Worm (Caenorhabditis elegans) whole organism, L4 larva: ENCODE measurements around the gene crb-1.

Experiments
- F37D6.2 ChIP-seq: sonication (generic microtip); optimal IDR thresholded peaks from 2 replicates; lab custom pipeline; 2016; ENCODE audit warnings: mild to moderate bottlenecking, missing genetic modification characterization, missing compliant biosample characterization
- T26A8.4 ChIP-seq: fragments of 200-800 bp; sonication (Bioruptor generic); IDR thresholded peaks from 2 replicates; pipeline ENCODE4 v1.3.6; 2022; ENCODE audit warnings: missing genetic modification characterization, missing compliant biosample characterization
- Y105C5A.15 ChIP-seq: fragments of 200-800 bp; sonication (Bioruptor generic); IDR thresholded peaks from 2 replicates; pipeline ENCODE4 v1.3.6; 2022; ENCODE audit warnings: missing genetic modification characterization, missing compliant biosample characterization
- Y48G9A.11 ChIP-seq: fragments of 200-800 bp; sonication (Bioruptor generic); IDR thresholded peaks from 2 replicates; pipeline ENCODE4 v1.3.6; 2022; ENCODE audit warnings: missing genetic modification reagents, missing genetic modification characterization, missing compliant biosample characterization
- aha-1 ChIP-seq: fragments of 150-350 bp; peaks from one replicate; lab custom pipeline; 2014; ENCODE audit warnings: missing biosample characterization, missing genetic modification characterization
- arid-1 ChIP-seq: fragments of 200-800 bp; sonication (Bioruptor generic); conservative IDR thresholded peaks from 2 replicates; pipeline ENCODE4 v1.3.6; 2022; ENCODE audit warnings: missing genetic modification reagents, missing genetic modification characterization, missing compliant biosample characterization
- ceh-32 ChIP-seq: sonication (generic microtip); optimal IDR thresholded peaks from 2 replicates; lab custom pipeline; 2016; ENCODE audit warnings: mild to moderate bottlenecking, missing genetic modification characterization, missing compliant biosample characterization; ENCODE audit not compliant: poor library complexity
- ceh-82 ChIP-seq: sonication (generic microtip); optimal IDR thresholded peaks from 2 replicates; lab custom pipeline; 2017; ENCODE audit warnings: missing biosample characterization, missing genetic modification characterization
- ctbp-1 ChIP-seq: fragments of 200-800 bp; sonication (Bioruptor generic); IDR thresholded peaks from 2 replicates; pipeline ENCODE4 v1.3.6; 2022; ENCODE audit warnings: missing genetic modification reagents, missing genetic modification characterization, missing compliant biosample characterization
- daf-16 ChIP-seq, 3 experiments: sonication (generic microtip); optimal IDR thresholded peaks; 2 replicates each; lab custom pipeline; 2016 to 2017; ENCODE audit warnings: missing genetic modification characterization in 3 of 3, missing genetic modification reagents in 3 of 3, mild to moderate bottlenecking in 2 of 3, missing compliant biosample characterization in 2 of 3, missing biosample characterization in 1 of 3, moderate library complexity in 1 of 3
- daf-8 ChIP-seq: fragments of 200-800 bp; sonication (Bioruptor generic); IDR thresholded peaks from 2 replicates; pipeline ENCODE4 v1.3.6; 2022; ENCODE audit warnings: missing genetic modification characterization, missing compliant biosample characterization
- dmd-8 ChIP-seq: fragments of 200-800 bp; sonication (Bioruptor generic); IDR thresholded peaks from 2 replicates; pipeline ENCODE4 v1.3.6; 2022; ENCODE audit warnings: missing genetic modification characterization, missing compliant biosample characterization
- dmd-9 ChIP-seq: fragments of 200-800 bp; sonication (Bioruptor generic); IDR thresholded peaks from 2 replicates; pipeline ENCODE4 v1.3.6; 2022; ENCODE audit warnings: missing genetic modification reagents, missing genetic modification characterization, missing compliant biosample characterization
- duxl-1 ChIP-seq: sonication (generic microtip); optimal IDR thresholded peaks from 2 replicates; lab custom pipeline; 2016; ENCODE audit warnings: mild to moderate bottlenecking, missing genetic modification characterization, moderate library complexity, missing compliant biosample characterization; ENCODE audit not compliant: poor library complexity
- dve-1 ChIP-seq: sonication (generic microtip); optimal IDR thresholded peaks from 2 replicates; lab custom pipeline; 2017; ENCODE audit warnings: antibody characterized with exemption, mild to moderate bottlenecking, missing genetic modification characterization, missing compliant biosample characterization; ENCODE audit not compliant: insufficient read depth
- fos-1 ChIP-seq: fragments of 150-350 bp; optimal IDR thresholded peaks from 2 replicates; lab custom pipeline; 2014; ENCODE audit warnings: missing biosample characterization, missing genetic modification characterization
- gei-8 ChIP-seq: fragments of 200-800 bp; sonication (Bioruptor generic); optimal IDR thresholded peaks from 2 replicates; lab custom pipeline; 2018; ENCODE audit warnings: mild to moderate bottlenecking, missing genetic modification characterization, missing compliant biosample characterization
- hlh-11 ChIP-seq: fragments of 200-800 bp; sonication (Bioruptor generic); optimal IDR thresholded peaks from 2 replicates; lab custom pipeline; 2018; ENCODE audit warnings: mild to moderate bottlenecking, missing genetic modification characterization, missing compliant biosample characterization
- hlh-30 ChIP-seq: sonication (generic microtip); optimal IDR thresholded peaks from 2 replicates; lab custom pipeline; 2017; ENCODE audit warnings: antibody characterized with exemption, mild to moderate bottlenecking, missing genetic modification characterization, missing compliant biosample characterization; ENCODE audit not compliant: insufficient read depth
- lim-7 ChIP-seq: fragments of 200-800 bp; sonication (Bioruptor generic); IDR thresholded peaks from 2 replicates; pipeline ENCODE4 v1.3.6; 2022; ENCODE audit warnings: missing genetic modification characterization, missing compliant biosample characterization
- lin-29 ChIP-seq: fragments of 200-800 bp; sonication (Bioruptor generic); IDR thresholded peaks from 2 replicates; pipeline ENCODE4 v1.3.6; 2022; ENCODE audit warnings: missing genetic modification reagents, missing genetic modification characterization, missing compliant biosample characterization
- lin-39 ChIP-seq: fragments of 150-350 bp; optimal IDR thresholded peaks from 2 replicates; lab custom pipeline; 2014; ENCODE audit warnings: missing biosample characterization, missing genetic modification reagents, missing genetic modification characterization
- lir-3 ChIP-seq: sonication (generic microtip); optimal IDR thresholded peaks from 2 replicates; lab custom pipeline; 2016; ENCODE audit warnings: mild to moderate bottlenecking, missing genetic modification characterization, missing compliant biosample characterization
- madf-5 ChIP-seq, 2 experiments: fragments of 200-800 bp; sonication (Bioruptor generic); IDR thresholded peaks; 2 replicates each; pipeline ENCODE4 v1.3.6; 2022; ENCODE audit warnings: missing compliant biosample characterization in 2 of 2, missing genetic modification characterization in 2 of 2
- nhr-10 ChIP-seq: fragments of 150-350 bp; optimal IDR thresholded peaks from 2 replicates; lab custom pipeline; 2014; ENCODE audit warnings: missing biosample characterization, missing genetic modification characterization
- nhr-102 ChIP-seq: sonication (generic microtip); optimal IDR thresholded peaks from 2 replicates; lab custom pipeline; 2016; ENCODE audit warnings: mild to moderate bottlenecking, missing genetic modification characterization, moderate library complexity, missing compliant biosample characterization
- nhr-28 ChIP-seq: fragments of 150-350 bp; optimal IDR thresholded peaks from 2 replicates; lab custom pipeline; 2014; ENCODE audit warnings: missing biosample characterization, missing genetic modification characterization
- nhr-48 ChIP-seq: sonication (generic microtip); optimal IDR thresholded peaks from 2 replicates; lab custom pipeline; 2016; ENCODE audit warnings: mild to moderate bottlenecking, missing genetic modification characterization, missing compliant biosample characterization
- nhr-6 ChIP-seq: fragments of 150-350 bp; optimal IDR thresholded peaks from 2 replicates; lab custom pipeline; 2014; ENCODE audit warnings: missing biosample characterization, missing genetic modification characterization
- pha-4 ChIP-seq, 2 experiments: fragments of 150-350 bp in 1 of 2; fragments of 200-800 bp in 1 of 2; sonication (Bioruptor generic) in 1 of 2; IDR thresholded peaks in 1 of 2; optimal IDR thresholded peaks in 1 of 2; 2 replicates each; pipeline versions ENCODE4 v1.3.6 to Lab custom; 2014 to 2022; ENCODE audit warnings: missing genetic modification characterization in 2 of 2, missing genetic modification reagents in 2 of 2, missing biosample characterization in 1 of 2, missing compliant biosample characterization in 1 of 2
- pqm-1 ChIP-seq: sonication (generic microtip); optimal IDR thresholded peaks from 2 replicates; lab custom pipeline; 2017; ENCODE audit warnings: missing biosample characterization, missing genetic modification characterization
- set-16 ChIP-seq: fragments of 200-800 bp; sonication (Bioruptor generic); IDR thresholded peaks from 2 replicates; pipeline ENCODE4 v1.3.6; 2022; ENCODE audit warnings: missing genetic modification reagents, missing genetic modification characterization, missing compliant biosample characterization
- tra-1 ChIP-seq: fragments of 200-800 bp; sonication (Bioruptor generic); IDR thresholded peaks from 2 replicates; pipeline ENCODE4 v1.3.6; 2022; ENCODE audit warnings: missing genetic modification reagents, missing genetic modification characterization, missing compliant biosample characterization
- unc-39 ChIP-seq: sonication (generic microtip); optimal IDR thresholded peaks from 2 replicates; lab custom pipeline; 2017; ENCODE audit warnings: missing biosample characterization, missing genetic modification characterization
- unc-62 ChIP-seq, 3 experiments: fragments of 150-350 bp in 1 of 3; sonication (generic microtip); optimal IDR thresholded peaks in 2 of 3; peaks in 1 of 3; 1 replicate in 1 of 3; 2 replicates in 2 of 3; lab custom pipeline; 2014 to 2017; ENCODE audit warnings: missing biosample characterization in 3 of 3, missing genetic modification characterization in 3 of 3, missing genetic modification reagents in 3 of 3, missing genotype in 1 of 3
- zfp-3 ChIP-seq: fragments of 200-800 bp; sonication (Bioruptor generic); conservative IDR thresholded peaks from 2 replicates; pipeline ENCODE4 v1.3.6; 2022; ENCODE audit warnings: missing genetic modification reagents, missing genetic modification characterization, missing compliant biosample characterization
- ztf-7 ChIP-seq: fragments of 150-350 bp; optimal IDR thresholded peaks from 2 replicates; lab custom pipeline; 2014; ENCODE audit warnings: missing biosample characterization, missing genetic modification characterization

The crb-1 gene

DNA sequence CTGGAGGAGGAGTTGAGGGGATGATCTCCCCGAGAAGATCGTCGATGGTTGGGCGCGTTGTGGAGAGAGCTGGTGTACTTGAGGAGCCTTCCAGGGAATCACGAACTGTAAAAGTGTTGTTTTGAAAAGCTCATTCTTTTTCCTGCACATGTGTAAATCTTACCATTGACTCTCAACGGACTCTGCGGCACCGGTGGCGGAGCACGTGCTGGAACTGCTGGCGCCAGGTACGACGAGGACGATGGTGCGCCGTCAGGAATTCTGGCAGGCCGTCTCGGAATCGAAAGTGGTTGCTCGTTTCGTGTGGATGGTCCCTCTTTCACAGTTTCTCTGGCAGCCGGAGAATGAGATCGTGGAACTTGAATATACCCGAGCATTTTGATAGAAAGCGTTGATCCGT lies 29.5 kb downstream of the crb-1 start:
- no peak for TF ChIP-seq ceh-32 (tag; lab: Kevin White, UChicago)
- peak; percentile 70; the same call in 1 of the 2 replicates for TF ChIP-seq set-16 (GFP tag; lab: Robert Waterston, UW)
- peak in 1 of 2 experiments; percentile 17 for TF ChIP-seq unc-62 (GFP tag; optimal IDR thresholded peaks at IDR 0.05 in 1 of 2; lab: Kevin White, UChicago)
- no peak for TF ChIP-seq unc-62 (tag; optimal IDR thresholded peaks at IDR 0.05; lab: Kevin White, UChicago)
- TF ChIP-seq F37D6.2 (tag; lab: Kevin White, UChicago): no peak
- no peak for TF ChIP-seq arid-1 (GFP tag; lab: Robert Waterston, UW)
- TF ChIP-seq daf-8 (GFP tag; lab: Robert Waterston, UW): no peak
- TF ChIP-seq dmd-9: no peak
- TF ChIP-seq dmd-8 (GFP tag; lab: Robert Waterston, UW): no peak
- TF ChIP-seq ztf-7 (tag; lab: Kevin White, UChicago): no peak
- no peak for TF ChIP-seq nhr-48 (tag; lab: Kevin White, UChicago)
- TF ChIP-seq unc-39 (tag; lab: Kevin White, UChicago): no peak
- TF ChIP-seq zfp-3 (GFP tag; lab: Robert Waterston, UW): no peak

DNA sequence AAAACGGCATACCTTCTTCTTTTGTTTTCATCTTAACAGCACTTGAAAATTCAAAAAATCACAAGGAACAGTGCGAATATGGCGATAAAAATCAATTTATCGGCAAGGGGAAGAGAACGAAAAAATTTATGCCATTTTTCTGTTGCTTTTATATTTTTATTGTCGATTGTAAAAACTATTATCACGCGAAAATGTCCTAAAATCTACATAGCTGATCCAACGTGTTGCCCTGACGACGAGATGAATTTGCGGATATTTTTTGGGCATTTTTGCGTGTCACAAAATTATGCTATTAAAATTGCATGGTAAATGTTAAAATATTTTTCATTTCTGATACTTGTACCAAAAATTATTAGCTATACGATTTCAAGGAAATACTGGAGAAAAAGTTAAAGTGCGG lies 31.8 kb downstream of the crb-1 start, which contains the start of gene F10D7.4:
TSS of gene F10D7.4 (minus strand) at position 101 of the 400 bp plus-strand sequence.
- TF ChIP-seq ctbp-1 (GFP tag; lab: Robert Waterston, UW) (no peak), unc-62 (GFP tag; optimal IDR thresholded peaks at IDR 0.05 in 1 of 2; lab: Kevin White, UChicago) (peak in 1 of 2 experiments; percentile 5), unc-62 (tag; optimal IDR thresholded peaks at IDR 0.05; lab: Kevin White, UChicago) (no peak)

- no peak for TF ChIP-seq tra-1
- no peak for TF ChIP-seq ceh-82
- no peak for TF ChIP-seq Y48G9A.11 (GFP tag; lab: Robert Waterston, UW)
- TF ChIP-seq aha-1 (tag; lab: Kevin White, UChicago): no peak
- no peak for TF ChIP-seq nhr-102 (tag; lab: Kevin White, UChicago)
- no peak for TF ChIP-seq lin-29
- no peak for TF ChIP-seq T26A8.4 (GFP tag; lab: Robert Waterston, UW)
- TF ChIP-seq duxl-1 (tag; lab: Kevin White, UChicago): no peak
- TF ChIP-seq hlh-11 (tag; lab: Kevin White, UChicago): no peak
- TF ChIP-seq nhr-10 (tag; lab: Kevin White, UChicago): no peak
- no peak for TF ChIP-seq gei-8 (GFP tag; lab: Kevin White, UChicago)
- TF ChIP-seq lim-7 (GFP tag; lab: Robert Waterston, UW): no peak
Measured at ce11 chrX:17379675-17380074, 34.1 kb downstream of the crb-1 start, which contains the start of gene F10D7.10. F10D7.10 (minus strand) TSS chrX:17379775.

- peak; percentile 44 for TF ChIP-seq nhr-28 (tag; lab: Kevin White, UChicago)
- no peak for TF ChIP-seq lin-39 (tag; lab: Kevin White, UChicago)
- TF ChIP-seq pqm-1: peak; percentile 44
- TF ChIP-seq daf-16 (GFP tag; optimal IDR thresholded peaks at IDR 0.05; lab: Kevin White, UChicago): no peak
- peak; percentile 62 for TF ChIP-seq daf-16 (tag; optimal IDR thresholded peaks at IDR 0.05; lab: Kevin White, UChicago)
- TF ChIP-seq dve-1 (tag; lab: Kevin White, UChicago): peak; percentile 15
- TF ChIP-seq lir-3 (tag; lab: Kevin White, UChicago): no peak
Measured at ce11 chrX:17378996-17379395, 34.8 kb downstream of the crb-1 start.

DNA sequence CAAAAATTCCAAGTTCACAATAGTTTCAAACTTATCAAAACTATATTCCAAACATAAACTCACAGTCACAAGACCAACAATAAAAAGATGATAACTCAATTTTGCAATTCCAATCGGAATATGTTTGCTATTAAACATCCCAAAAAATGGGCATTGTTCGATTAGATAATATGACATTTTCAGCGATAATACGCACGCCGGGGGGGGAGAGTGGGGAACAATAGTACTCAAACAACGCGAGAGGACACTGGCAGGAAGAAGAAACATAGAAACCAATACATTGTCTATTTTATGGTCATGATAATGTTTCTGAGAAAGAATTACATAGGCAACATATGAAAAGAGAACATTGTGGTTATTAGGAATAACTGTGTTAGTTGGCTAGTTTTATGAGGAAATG lies 37.9 kb downstream of the crb-1 start:
- peak; percentile 41 for TF ChIP-seq hlh-11 (tag; lab: Kevin White, UChicago)
- peak; percentile 14 for TF ChIP-seq nhr-28 (tag; lab: Kevin White, UChicago)
- no peak for TF ChIP-seq Y105C5A.15 (GFP tag; lab: Robert Waterston, UW)
- no peak for TF ChIP-seq daf-16 (GFP tag; optimal IDR thresholded peaks at IDR 0.05; lab: Kevin White, UChicago)
- TF ChIP-seq daf-16 (tag; optimal IDR thresholded peaks at IDR 0.05; lab: Kevin White, UChicago): peak; percentile 50
- 0 out of 2 replicates have a peak, but pooled peaks have one; percentile 11 for TF ChIP-seq tra-1
- peak; percentile 38 for TF ChIP-seq nhr-6 (tag; lab: Kevin White, UChicago)
- TF ChIP-seq madf-5 (GFP tag; IDR thresholded peaks at IDR 0.05; lab: Robert Waterston, UW): no peak
- no peak for TF ChIP-seq lin-29
- peak; percentile 70 for TF ChIP-seq dve-1 (tag; lab: Kevin White, UChicago)
- peak; percentile 38 for TF ChIP-seq pqm-1
- TF ChIP-seq fos-1 (tag; lab: Kevin White, UChicago): no peak
- TF ChIP-seq unc-62 (GFP tag; optimal IDR thresholded peaks at IDR 0.05 in 1 of 2; lab: Kevin White, UChicago): peak in 1 of 2 experiments; percentile 75
- no peak for TF ChIP-seq unc-62 (tag; optimal IDR thresholded peaks at IDR 0.05; lab: Kevin White, UChicago)
- TF ChIP-seq hlh-30 (tag; lab: Kevin White, UChicago): peak; percentile 13
- no peak for TF ChIP-seq pha-4 (GFP tag; IDR thresholded peaks at IDR 0.05; lab: Robert Waterston, UW)
- no peak for TF ChIP-seq pha-4 (tag; optimal IDR thresholded peaks at IDR 0.05; lab: Kevin White, UChicago)
